Worm (Caenorhabditis elegans): Measurements from ENCODE around the gene C23H4.8.

DNA sequence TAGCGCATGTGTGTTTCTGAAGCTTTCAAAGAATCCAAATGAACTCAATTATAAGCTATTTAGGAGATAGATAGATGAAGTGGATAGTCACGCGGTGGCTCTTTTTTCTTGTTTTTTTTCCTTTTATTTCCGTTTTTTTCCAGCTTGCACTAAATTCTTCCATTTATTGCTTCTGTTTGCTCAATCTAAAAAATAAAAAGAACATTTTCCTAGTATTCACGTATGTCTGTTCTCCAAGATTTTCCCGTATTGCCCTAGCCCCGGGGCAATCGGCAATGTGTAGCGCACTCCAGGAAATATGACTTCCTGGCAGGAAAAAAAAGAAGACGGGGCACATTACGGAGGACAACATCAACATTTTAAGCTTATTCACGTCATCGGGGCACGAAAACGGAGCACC is 15.2 kb upstream of the C23H4.8 start:
- no peak for TF ChIP-seq unc-39 (tag; optimal IDR thresholded peaks at IDR 0.05)
- TF ChIP-seq nhr-11 (tag; optimal IDR thresholded peaks at IDR 0.05), result no peak
- TF ChIP-seq elt-3 (tag; optimal IDR thresholded peaks at IDR 0.05), result no peak
- TF ChIP-seq ztf-1 (GFP tag; conservative IDR thresholded peaks at IDR 0.05), result no peak
- TF ChIP-seq nhr-6 (tag; optimal IDR thresholded peaks at IDR 0.05), result no peak
- TF ChIP-seq ztf-4 (tag; optimal IDR thresholded peaks at IDR 0.05), result no peak
- no peak for TF ChIP-seq ama-1 (optimal IDR thresholded peaks at IDR 0.05)
- no peak for TF ChIP-seq lin-39 (tag; optimal IDR thresholded peaks at IDR 0.05)
